Worm (Caenorhabditis elegans): Measurements from ENCODE around the gene gst-36.
A peak's percentile ranks its signal among the peaks of the same experiment; 100 is the strongest.

The gst-36 gene

DNA sequence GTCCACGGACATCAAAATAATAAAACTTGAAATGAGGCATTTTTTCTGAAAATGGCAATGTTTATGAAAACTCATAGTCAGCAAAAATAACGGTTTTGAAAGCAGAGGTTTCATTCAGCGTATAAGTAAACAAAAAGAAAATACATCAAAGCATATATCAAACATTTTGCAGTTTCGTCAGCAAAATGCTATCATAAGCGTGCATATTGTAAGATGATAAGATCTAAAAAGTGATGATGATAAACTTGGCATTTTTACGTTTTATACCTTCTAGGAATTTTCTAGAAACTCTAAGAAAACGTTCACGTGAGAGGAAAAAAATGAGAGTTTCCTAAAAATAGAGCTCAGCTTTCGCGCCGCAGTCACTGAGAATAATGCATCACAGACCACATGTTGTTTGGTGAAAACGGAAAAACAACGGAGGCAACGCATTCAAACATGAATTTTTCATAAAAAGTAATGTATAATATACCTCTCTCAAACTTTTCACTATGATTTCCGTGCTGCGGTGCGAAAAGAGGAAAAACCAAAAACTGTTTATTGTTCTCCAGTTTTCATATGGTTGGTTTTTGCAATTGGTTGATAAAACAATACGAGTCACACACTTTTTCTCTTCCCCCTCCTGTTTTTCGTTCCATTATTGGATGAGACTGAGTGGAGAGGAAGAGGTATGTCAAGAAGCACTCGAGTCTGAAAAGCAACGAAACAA lies at the start of gene gst-36, which contains the start of gene R07B1.5:
Gene gst-36, minus strand, starts transcription at position 45 of the 709 bp plus-strand sequence.
Gene R07B1.5, plus strand, starts transcription at position 665 of the 709 bp plus-strand sequence.
- TF ChIP-seq elt-2 (tag; optimal IDR thresholded peaks at IDR 0.05) (peak; percentile 56), ceh-9 (tag; optimal IDR thresholded peaks at IDR 0.05) (no peak), nhr-232 (tag; optimal IDR thresholded peaks at IDR 0.05) (no peak), sox-2 (GFP tag; IDR thresholded peaks at IDR 0.05) (no peak)

DNA sequence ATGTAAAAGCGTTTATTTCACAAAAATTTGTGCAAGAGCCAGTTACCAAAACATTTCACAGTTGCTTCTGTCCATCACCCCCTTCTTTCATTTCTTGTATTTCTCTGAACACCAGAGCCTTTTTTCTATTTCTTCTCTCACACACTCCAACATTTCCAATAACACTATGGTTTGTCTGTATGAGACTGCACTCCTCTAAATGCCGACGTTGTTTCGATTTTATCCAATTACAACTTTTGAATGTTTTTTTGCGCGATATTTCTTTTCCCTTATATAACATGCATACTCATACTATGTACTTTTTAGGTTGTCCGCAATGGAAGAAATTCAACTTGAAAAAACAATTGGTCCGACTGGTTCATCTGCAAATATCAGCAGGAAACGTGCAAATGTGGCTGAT lies 43.1 kb upstream of the gst-36 start, which contains the start of gene F21G4.5:
Gene F21G4.5, plus strand, starts transcription at position 301 of the 400 bp plus-strand sequence.
- TF ChIP-seq ceh-30 (tag; optimal IDR thresholded peaks at IDR 0.05) (no peak), dmd-4 (tag; optimal IDR thresholded peaks at IDR 0.05; ENCODE audit: borderline replicate concordance) (no peak), ets-4 (tag; optimal IDR thresholded peaks at IDR 0.05) (no peak), lim-6 (tag; optimal IDR thresholded peaks at IDR 0.05) (no peak), unc-86 (tag; optimal IDR thresholded peaks at IDR 0.05) (no peak), C08G9.2 (tag; optimal IDR thresholded peaks at IDR 0.05) (no peak), tbx-7 (tag; optimal IDR thresholded peaks at IDR 0.05) (no peak), dve-1 (tag; optimal IDR thresholded peaks at IDR 0.05) (no peak), T23F11.4 (GFP tag; optimal IDR thresholded peaks at IDR 0.05) (no peak), hlh-15 (tag; optimal IDR thresholded peaks at IDR 0.05) (no peak), odd-2 (tag; optimal IDR thresholded peaks at IDR 0.05) (no peak), ceh-18 (tag; optimal IDR thresholded peaks at IDR 0.05) (no peak), unc-42 (tag; optimal IDR thresholded peaks at IDR 0.05) (no peak), pat-9 (tag; optimal IDR thresholded peaks at IDR 0.05) (no peak), lin-11 (tag; optimal IDR thresholded peaks at IDR 0.05) (no peak), elt-2 (tag; optimal IDR thresholded peaks at IDR 0.05) (no peak), ceh-24 (tag; optimal IDR thresholded peaks at IDR 0.05) (no peak), ceh-31 (tag; optimal IDR thresholded peaks at IDR 0.05) (no peak), elt-4 (tag; optimal IDR thresholded peaks at IDR 0.05) (no peak)

DNA sequence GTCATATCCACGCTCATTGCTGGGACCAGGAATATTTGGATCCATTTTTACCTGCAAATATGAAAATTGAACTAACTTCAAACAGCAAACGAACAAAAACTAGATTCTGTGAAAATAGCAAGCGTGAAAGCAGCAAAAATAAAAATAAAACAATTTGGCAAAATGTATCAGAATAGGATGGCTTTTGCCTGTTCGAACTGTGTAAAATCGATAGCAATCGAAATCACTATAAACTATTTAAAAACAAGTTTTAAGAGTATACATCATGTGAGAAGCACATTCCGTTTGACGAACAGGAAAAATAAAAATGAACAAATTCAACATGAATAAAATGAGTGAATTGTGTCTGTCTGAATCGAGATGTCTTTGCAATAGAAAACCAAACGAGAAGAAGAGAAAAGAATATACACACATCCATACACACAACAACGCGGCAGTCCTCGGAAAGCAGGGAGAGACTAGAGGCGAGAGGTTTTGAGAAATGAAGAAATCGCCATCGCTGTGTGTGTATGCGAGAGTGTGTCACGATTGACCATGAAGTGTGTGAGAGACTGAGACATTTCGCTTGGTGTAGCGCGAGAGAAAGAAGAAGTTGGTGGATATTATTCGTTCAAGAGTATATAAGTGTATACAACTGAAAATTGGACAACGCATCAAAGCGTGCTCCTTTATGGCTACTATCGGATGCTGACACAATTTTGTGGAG lies 36.8 kb upstream of the gst-36 start, which contains the start of gene phf-34:
Gene phf-34, minus strand, starts transcription at position 51 of the 706 bp plus-strand sequence.
- TF ChIP-seq dve-1 (tag; optimal IDR thresholded peaks at IDR 0.05), result peak; percentile 37
- no peak for TF ChIP-seq madf-2 (tag; optimal IDR thresholded peaks at IDR 0.05)
- TF ChIP-seq sox-4 (tag; optimal IDR thresholded peaks at IDR 0.05), result no peak
- TF ChIP-seq ceh-31 (tag; optimal IDR thresholded peaks at IDR 0.05), result peak; percentile 74
- no peak for TF ChIP-seq nhr-232 (tag; optimal IDR thresholded peaks at IDR 0.05)
- TF ChIP-seq unc-55 (GFP tag; optimal IDR thresholded peaks at IDR 0.05), result peak; percentile 31
- no peak for TF ChIP-seq gmeb-2 (tag; optimal IDR thresholded peaks at IDR 0.05)
- TF ChIP-seq ceh-22 (tag; optimal IDR thresholded peaks at IDR 0.05), result no peak
- peak; percentile 58 for TF ChIP-seq sdc-2 (tag; optimal IDR thresholded peaks at IDR 0.05)
- TF ChIP-seq K09A11.1 (tag; optimal IDR thresholded peaks at IDR 0.05; ENCODE audit: insufficient read depth), result no peak
- peak; percentile 38 for TF ChIP-seq hlh-30 (tag; optimal IDR thresholded peaks at IDR 0.05; ENCODE audit: insufficient read depth)
- peak; percentile 67 for TF ChIP-seq nfya-1 (tag; optimal IDR thresholded peaks at IDR 0.05)
- TF ChIP-seq tbx-2 (tag; optimal IDR thresholded peaks at IDR 0.05), result peak; percentile 37
- peak; percentile 35 for TF ChIP-seq ceh-34 (tag; optimal IDR thresholded peaks at IDR 0.05)
- no peak for TF ChIP-seq eyg-1 (tag; optimal IDR thresholded peaks at IDR 0.05)
- TF ChIP-seq unc-42 (tag; optimal IDR thresholded peaks at IDR 0.05), result peak; percentile 67
- TF ChIP-seq syd-9 (tag; optimal IDR thresholded peaks at IDR 0.05), result no peak
- no peak for TF ChIP-seq fkh-10 (GFP tag; optimal IDR thresholded peaks at IDR 0.05)
- TF ChIP-seq fax-1 (tag; optimal IDR thresholded peaks at IDR 0.05), result no peak
- peak; percentile 43 for TF ChIP-seq ceh-19 (GFP tag; optimal IDR thresholded peaks at IDR 0.05)

Data from whole organism, late embryonic.